Worm (Caenorhabditis elegans): ENCODE results near the gene K02D10.1.

- TF ChIP-seq klf-2 (GFP tag; conservative IDR thresholded peaks at IDR 0.05) (no peak), med-1 (GFP tag; optimal IDR thresholded peaks at IDR 0.05; ENCODE audit: insufficient read depth) (no peak), T22C8.4 (GFP tag; IDR thresholded peaks at IDR 0.05) (no peak), flt-1 (GFP tag; IDR thresholded peaks at IDR 0.05) (no peak), cog-1 (tag; optimal IDR thresholded peaks at IDR 0.05) (no peak), tab-1 (GFP tag; IDR thresholded peaks at IDR 0.05) (no peak), ref-1 (GFP tag; conservative IDR thresholded peaks at IDR 0.05) (no peak), ztf-29 (GFP tag; IDR thresholded peaks at IDR 0.05) (no peak)
Measured at ce11 chrIII:8733237-8733636, 36.1 kb upstream of the K02D10.1 start.
